Fruit fly (Drosophila melanogaster): ENCODE results near the gene CG32264.

CG32264 gene

DNA sequence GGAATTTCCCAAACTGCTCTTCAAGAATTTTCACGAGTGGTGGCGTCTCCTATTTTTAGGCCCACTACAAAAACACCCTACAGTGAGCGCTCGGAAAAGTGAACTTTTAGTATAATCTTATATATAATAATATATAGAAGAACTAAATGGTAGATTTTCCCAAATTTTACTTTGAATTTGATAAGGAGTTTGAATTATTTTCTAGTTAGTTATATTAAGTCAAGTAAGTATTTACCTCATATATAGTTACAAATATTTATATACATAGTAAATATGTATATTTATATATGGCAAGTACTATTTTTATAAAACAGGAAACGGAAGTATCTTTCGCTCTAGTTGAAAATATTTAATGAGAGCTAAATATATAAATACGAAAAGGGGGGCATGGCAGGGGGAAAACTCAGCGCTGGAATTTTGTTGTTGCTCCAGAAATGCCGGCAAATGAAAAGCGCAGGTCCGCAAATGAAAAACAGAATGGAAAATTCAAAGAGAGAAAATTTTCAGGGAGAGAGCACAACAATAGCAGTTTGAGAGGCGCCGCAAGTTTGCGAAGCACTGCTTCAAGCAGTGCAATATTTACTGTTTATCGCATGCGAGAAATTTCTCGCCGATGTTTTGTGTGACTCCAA is 17.4 kb downstream of the CG32264 start (continued):
- no peak for TF ChIP-seq ap (GFP tag; IDR thresholded peaks at IDR 0.05)
- peak; percentile 11 for TF ChIP-seq cwo (GFP tag; optimal IDR thresholded peaks at IDR 0.05)
- TF ChIP-seq z (GFP tag; IDR thresholded peaks at IDR 0.05): no peak
- no peak for TF ChIP-seq slp2 (GFP tag; optimal IDR thresholded peaks at IDR 0.05)
- no peak for TF ChIP-seq mam (GFP tag; optimal IDR thresholded peaks at IDR 0.05)
- TF ChIP-seq zen2 (GFP tag; IDR thresholded peaks at IDR 0.05; ENCODE audit: partially characterized antibody): no peak
- no peak for TF ChIP-seq CG9817 (tag; optimal IDR thresholded peaks at IDR 0.05)
- TF ChIP-seq sisA (GFP tag; IDR thresholded peaks at IDR 0.05): no peak
- TF ChIP-seq Dip3 (GFP tag; optimal IDR thresholded peaks at IDR 0.05): no peak
- TF ChIP-seq CG1647 (GFP tag; optimal IDR thresholded peaks at IDR 0.05): no peak
- TF ChIP-seq Bdp1 (GFP tag; optimal IDR thresholded peaks at IDR 0.05): no peak
- peak; percentile 4 for TF ChIP-seq abd-A (tag; optimal IDR thresholded peaks at IDR 0.05)
- TF ChIP-seq MESR4 (GFP tag; optimal IDR thresholded peaks at IDR 0.05): no peak
- TF ChIP-seq CG3065 (GFP tag; optimal IDR thresholded peaks at IDR 0.05): no peak
- TF ChIP-seq CG9797 (GFP tag; optimal IDR thresholded peaks at IDR 0.05): no peak
- TF ChIP-seq CG10274 (GFP tag; optimal IDR thresholded peaks at IDR 0.05): no peak
- TF ChIP-seq CG18764 (GFP tag; optimal IDR thresholded peaks at IDR 0.05): no peak
- peak; percentile 75 for TF ChIP-seq amos (GFP tag; IDR thresholded peaks at IDR 0.05; ENCODE audit: partially characterized antibody)
- peak; percentile 70 for TF ChIP-seq CG2678 (tag; optimal IDR thresholded peaks at IDR 0.05)
- no peak for TF ChIP-seq Fer2 (tag; optimal IDR thresholded peaks at IDR 0.05)
- TF ChIP-seq fu2 (GFP tag; optimal IDR thresholded peaks at IDR 0.05): no peak
- TF ChIP-seq CG11696 (GFP tag; IDR thresholded peaks at IDR 0.05): no peak
- no peak for TF ChIP-seq Ravus (GFP tag; IDR thresholded peaks at IDR 0.05)
- TF ChIP-seq Dad (GFP tag; optimal IDR thresholded peaks at IDR 0.05): no peak
- TF ChIP-seq schlank (tag; optimal IDR thresholded peaks at IDR 0.05): no peak
- no peak for TF ChIP-seq CG2202 (tag; optimal IDR thresholded peaks at IDR 0.05)
- peak; percentile 52; the same call in 1 of the 2 replicates for TF ChIP-seq Scr (GFP tag; IDR thresholded peaks at IDR 0.05; ENCODE audit: partially characterized antibody)
- TF ChIP-seq salm (tag; optimal IDR thresholded peaks at IDR 0.05): no peak
- TF ChIP-seq CG12219 (GFP tag; optimal IDR thresholded peaks at IDR 0.05): peak; percentile 5
- TF ChIP-seq Gug (GFP tag; IDR thresholded peaks at IDR 0.05): no peak
- no peak for TF ChIP-seq dimm (GFP tag; IDR thresholded peaks at IDR 0.05)
- TF ChIP-seq HmgZ (tag; optimal IDR thresholded peaks at IDR 0.05): peak; percentile 35
- no peak for TF ChIP-seq Hey (tag; optimal IDR thresholded peaks at IDR 0.05)
- TF ChIP-seq aop (GFP tag; IDR thresholded peaks at IDR 0.05): peak; percentile 77; the same call in 1 of the 2 replicates
- TF ChIP-seq CG18011 (GFP tag; optimal IDR thresholded peaks at IDR 0.05): no peak
- no peak for TF ChIP-seq Usf (GFP tag; optimal IDR thresholded peaks at IDR 0.05)
- peak; percentile 70 for TF ChIP-seq CG2712 (tag; optimal IDR thresholded peaks at IDR 0.05)
- TF ChIP-seq Hsf (GFP tag; optimal IDR thresholded peaks at IDR 0.05): no peak
- TF ChIP-seq HmgD (GFP tag; optimal IDR thresholded peaks at IDR 0.05): peak; percentile 9
- no peak for TF ChIP-seq Ets65A (GFP tag)
- no peak for TF ChIP-seq Lim3 (GFP tag; IDR thresholded peaks at IDR 0.05)
- no peak for TF ChIP-seq CG14965 (GFP tag; optimal IDR thresholded peaks at IDR 0.05; ENCODE audit: borderline replicate concordance)
- TF ChIP-seq ems (GFP tag; optimal IDR thresholded peaks at IDR 0.05): no peak
- TF ChIP-seq CkIIα-i1 (GFP tag; IDR thresholded peaks at IDR 0.05): no peak
- no peak for TF ChIP-seq pho (GFP tag; optimal IDR thresholded peaks at IDR 0.05)
- TF ChIP-seq Nf-YA (GFP tag; IDR thresholded peaks at IDR 0.05): no peak
- peak; percentile 92 for TF ChIP-seq grau (tag; optimal IDR thresholded peaks at IDR 0.05)
- TF ChIP-seq CG13287 (GFP tag; IDR thresholded peaks at IDR 0.05; ENCODE audit: partially characterized antibody): peak; percentile 54; the same call in 1 of the 2 replicates
- TF ChIP-seq CG11085 (GFP tag; IDR thresholded peaks at IDR 0.05): no peak
- no peak for TF ChIP-seq CG4617 (GFP tag; optimal IDR thresholded peaks at IDR 0.05; ENCODE audit: borderline replicate concordance)
- no peak for TF ChIP-seq emc (GFP tag; optimal IDR thresholded peaks at IDR 0.05)
